Worm (Caenorhabditis elegans) whole organism, late embryonic: ENCODE measurements around the gene T25E4.2.

Experiments
- C08G9.2 ChIP-seq: sonication (generic microtip); optimal IDR thresholded peaks from 2 replicates; lab custom pipeline; 2016; ENCODE audit warnings: mild to moderate bottlenecking, missing genetic modification characterization, moderate library complexity, missing compliant biosample characterization
- F13H6.1 ChIP-seq: sonication (generic microtip); optimal IDR thresholded peaks from 2 replicates; lab custom pipeline; 2016; ENCODE audit warnings: missing genetic modification characterization, missing compliant biosample characterization
- K02D7.2 ChIP-seq: sonication (generic microtip); optimal IDR thresholded peaks from 2 replicates; lab custom pipeline; 2017; ENCODE audit warnings: mild to moderate bottlenecking, missing genetic modification characterization, missing compliant biosample characterization
- K09A11.1 ChIP-seq: sonication (generic microtip); optimal IDR thresholded peaks from 2 replicates; lab custom pipeline; 2017; ENCODE audit warnings: antibody characterized with exemption, mild to moderate bottlenecking, missing genetic modification characterization, missing compliant biosample characterization; ENCODE audit not compliant: insufficient read depth
- T23F11.4 ChIP-seq: fragments of 200-800 bp; sonication (Bioruptor generic); optimal IDR thresholded peaks from 2 replicates; lab custom pipeline; 2018; ENCODE audit warnings: mild to moderate bottlenecking, missing genetic modification characterization, missing compliant biosample characterization
- Y22D7AL.16 ChIP-seq: sonication (generic microtip); optimal IDR thresholded peaks from 2 replicates; lab custom pipeline; 2016; ENCODE audit warnings: missing genetic modification characterization, missing compliant biosample characterization
- ahr-1 ChIP-seq: sonication (generic microtip); optimal IDR thresholded peaks from 2 replicates; lab custom pipeline; 2016; ENCODE audit warnings: missing genetic modification characterization, missing compliant biosample characterization
- ceh-18 ChIP-seq: sonication (generic microtip); optimal IDR thresholded peaks from 2 replicates; lab custom pipeline; 2016; ENCODE audit warnings: missing genetic modification characterization, missing compliant biosample characterization
- ceh-2 ChIP-seq: sonication (generic microtip); optimal IDR thresholded peaks from 2 replicates; lab custom pipeline; 2016; ENCODE audit warnings: missing genotype, missing genetic modification characterization, missing compliant biosample characterization
- ceh-22 ChIP-seq: sonication (generic microtip); optimal IDR thresholded peaks from 2 replicates; lab custom pipeline; 2017; ENCODE audit warnings: missing biosample characterization, missing genetic modification characterization
- ceh-34 ChIP-seq: sonication (generic microtip); optimal IDR thresholded peaks from 2 replicates; lab custom pipeline; 2016; ENCODE audit warnings: mild to moderate bottlenecking, missing genetic modification characterization, missing compliant biosample characterization
- ceh-48 ChIP-seq: sonication (generic microtip); optimal IDR thresholded peaks from 2 replicates; lab custom pipeline; 2016; ENCODE audit warnings: missing genetic modification characterization, inconsistent platforms, missing compliant biosample characterization
- ceh-6 ChIP-seq: fragments of 200-800 bp; sonication (Bioruptor generic); optimal IDR thresholded peaks from 2 replicates; lab custom pipeline; 2018; ENCODE audit warnings: mild to moderate bottlenecking, missing genetic modification characterization, missing compliant biosample characterization
- che-1 ChIP-seq: sonication (generic microtip); optimal IDR thresholded peaks from 2 replicates; lab custom pipeline; 2016; ENCODE audit warnings: mild to moderate bottlenecking, missing genetic modification characterization, missing compliant biosample characterization
- dmd-4 ChIP-seq: sonication (generic microtip); optimal IDR thresholded peaks from 2 replicates; lab custom pipeline; 2016; ENCODE audit warnings: borderline replicate concordance, missing genetic modification characterization, missing compliant biosample characterization
- dve-1 ChIP-seq: sonication (generic microtip); optimal IDR thresholded peaks from 2 replicates; lab custom pipeline; 2017; ENCODE audit warnings: antibody characterized with exemption, mild to moderate bottlenecking, missing genetic modification characterization, missing compliant biosample characterization
- elt-2 ChIP-seq: sonication (generic microtip); optimal IDR thresholded peaks from 2 replicates; lab custom pipeline; 2016; ENCODE audit warnings: missing genetic modification reagents, missing genetic modification characterization, missing compliant biosample characterization
- fax-1 ChIP-seq: sonication (generic microtip); optimal IDR thresholded peaks from 2 replicates; lab custom pipeline; 2016; ENCODE audit warnings: missing genotype, missing genetic modification characterization, missing compliant biosample characterization
- fkh-6 ChIP-seq: sonication (generic microtip); optimal IDR thresholded peaks from 2 replicates; lab custom pipeline; 2016; ENCODE audit warnings: missing genetic modification characterization, missing compliant biosample characterization
- gmeb-2 ChIP-seq: sonication (generic microtip); optimal IDR thresholded peaks from 2 replicates; lab custom pipeline; 2016; ENCODE audit warnings: missing genetic modification characterization, inconsistent platforms, missing compliant biosample characterization
- hlh-15 ChIP-seq: sonication (generic microtip); optimal IDR thresholded peaks from 2 replicates; lab custom pipeline; 2016; ENCODE audit warnings: missing genetic modification characterization, missing compliant biosample characterization
- hlh-6 ChIP-seq: sonication (generic microtip); optimal IDR thresholded peaks from 2 replicates; lab custom pipeline; 2016; ENCODE audit warnings: missing genotype, missing genetic modification characterization, missing compliant biosample characterization
- hlh-8 ChIP-seq: sonication (generic microtip); optimal IDR thresholded peaks from 2 replicates; lab custom pipeline; 2016; ENCODE audit warnings: missing genotype, missing genetic modification characterization, missing compliant biosample characterization
- madf-2 ChIP-seq: sonication (generic microtip); optimal IDR thresholded peaks from 2 replicates; lab custom pipeline; 2017; ENCODE audit warnings: missing genetic modification characterization, missing compliant biosample characterization
- mec-3 ChIP-seq: sonication (generic microtip); optimal IDR thresholded peaks from 2 replicates; lab custom pipeline; 2016; ENCODE audit warnings: borderline replicate concordance, missing genetic modification characterization, missing compliant biosample characterization
- npax-4 ChIP-seq: sonication (generic microtip); optimal IDR thresholded peaks from 2 replicates; lab custom pipeline; 2016; ENCODE audit warnings: missing genetic modification characterization, missing compliant biosample characterization
- odd-2 ChIP-seq: sonication (generic microtip); optimal IDR thresholded peaks from 2 replicates; lab custom pipeline; 2017; ENCODE audit warnings: antibody characterized with exemption, mild to moderate bottlenecking, missing genetic modification characterization, missing compliant biosample characterization
- pax-1 ChIP-seq: fragments of 150-350 bp; optimal IDR thresholded peaks from 2 replicates; lab custom pipeline; 2014; ENCODE audit warnings: missing biosample characterization, missing genetic modification characterization
- pha-4 ChIP-seq: fragments of 150-350 bp; optimal IDR thresholded peaks from 2 replicates; lab custom pipeline; 2018; ENCODE audit warnings: missing biosample characterization, missing genetic modification reagents, missing genetic modification characterization
- ref-2 ChIP-seq: sonication (generic microtip); optimal IDR thresholded peaks from 2 replicates; lab custom pipeline; 2016; ENCODE audit warnings: missing genetic modification characterization, missing compliant biosample characterization
- sdc-2 ChIP-seq: sonication (generic microtip); optimal IDR thresholded peaks from 2 replicates; lab custom pipeline; 2016; ENCODE audit warnings: missing genotype, missing genetic modification characterization, missing compliant biosample characterization
- sox-2 ChIP-seq: fragments of 200-800 bp; sonication (Bioruptor generic); IDR thresholded peaks from 2 replicates; pipeline ENCODE4 v1.3.6; 2022; ENCODE audit warnings: missing genetic modification reagents, missing genetic modification characterization, missing compliant biosample characterization
- sox-4 ChIP-seq: sonication (generic microtip); optimal IDR thresholded peaks from 2 replicates; lab custom pipeline; 2017; ENCODE audit warnings: mild to moderate bottlenecking, missing genetic modification characterization, inconsistent platforms, missing compliant biosample characterization
- syd-9 ChIP-seq: sonication (generic microtip); optimal IDR thresholded peaks from 2 replicates; lab custom pipeline; 2016; ENCODE audit warnings: mild to moderate bottlenecking, missing genetic modification characterization, moderate library complexity, missing compliant biosample characterization
- unc-3 ChIP-seq, 2 experiments: fragments of 200-800 bp in 1 of 2; sonication (Bioruptor generic) in 1 of 2; sonication (generic microtip) in 1 of 2; conservative IDR thresholded peaks in 1 of 2; optimal IDR thresholded peaks in 1 of 2; 2 replicates each; pipeline versions ENCODE4 v1.3.6 to Lab custom; 2016 to 2022; ENCODE audit warnings: missing compliant biosample characterization in 2 of 2, missing genetic modification characterization in 2 of 2, missing genetic modification reagents in 1 of 2
- unc-42 ChIP-seq: sonication (generic microtip); optimal IDR thresholded peaks from 2 replicates; lab custom pipeline; 2016; ENCODE audit warnings: missing genotype, missing genetic modification characterization, missing compliant biosample characterization
- unc-55 ChIP-seq: sonication (generic microtip); optimal IDR thresholded peaks from 2 replicates; lab custom pipeline; 2017; ENCODE audit warnings: missing biosample characterization, missing genetic modification reagents, missing genetic modification characterization
- unc-86 ChIP-seq: sonication (generic microtip); optimal IDR thresholded peaks from 2 replicates; lab custom pipeline; 2016; ENCODE audit warnings: missing genetic modification characterization, missing compliant biosample characterization
- zip-5 ChIP-seq: sonication (generic microtip); optimal IDR thresholded peaks from 2 replicates; lab custom pipeline; 2016; ENCODE audit warnings: missing genetic modification characterization, missing compliant biosample characterization
- ztf-16 ChIP-seq: sonication (generic microtip); optimal IDR thresholded peaks from 2 replicates; lab custom pipeline; 2017; ENCODE audit warnings: missing genetic modification characterization, missing compliant biosample characterization

The T25E4.2 gene

DNA sequence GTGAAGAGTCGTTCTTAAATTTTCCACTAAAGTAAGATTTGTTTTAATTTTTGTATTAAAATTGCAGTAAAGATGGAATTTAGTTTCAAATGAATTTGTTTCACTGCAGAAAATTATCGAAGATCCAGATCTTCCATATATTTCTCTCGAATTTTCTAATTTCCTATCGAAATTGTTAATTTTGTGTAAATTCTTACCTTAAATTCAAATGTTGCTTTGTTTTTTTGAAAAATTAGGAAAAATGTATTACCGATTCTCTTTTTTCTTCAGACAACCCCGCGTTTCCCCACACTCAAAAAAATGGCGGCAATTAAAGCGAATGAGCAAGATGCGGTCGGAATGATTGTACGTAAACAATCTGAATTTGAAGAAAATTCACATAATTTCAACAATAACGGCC lies 32.5 kb downstream of the T25E4.2 start, which contains the start of gene C17C3.6:
C17C3.6 (plus strand) TSS at position 301 of the 400 bp plus-strand sequence.
- TF ChIP-seq hlh-6 (tag; lab: Kevin White, UChicago) = no peak

DNA sequence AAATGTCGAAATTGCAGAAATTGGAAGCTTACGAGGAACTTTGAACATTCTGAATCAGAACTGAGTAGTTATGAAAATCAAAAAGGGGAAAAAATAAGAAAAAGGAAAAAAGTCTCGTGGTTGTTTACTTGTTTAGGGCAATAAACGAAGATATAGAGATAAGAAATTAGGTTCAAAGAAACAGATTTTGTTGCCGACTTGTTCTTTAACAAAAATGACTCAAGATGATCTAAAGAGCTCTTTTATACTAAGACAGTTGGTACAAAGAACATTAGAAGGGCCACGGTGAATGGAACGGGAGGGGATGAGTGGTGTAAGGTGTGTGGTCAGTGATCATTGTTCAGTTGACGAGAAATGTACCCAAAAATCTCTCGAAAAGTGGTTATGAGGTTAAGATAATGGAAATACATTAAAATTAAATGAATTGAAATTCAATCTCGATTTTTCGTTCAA lies 34.7 kb downstream of the T25E4.2 start, which contains the start of gene acdh-2:
acdh-2 (minus strand) TSS at position 51 of the 453 bp plus-strand sequence.
- TF ChIP-seq syd-9 (tag; lab: Kevin White, UChicago) = no peak
- no peak for TF ChIP-seq che-1 (tag; lab: Kevin White, UChicago)
- no peak for TF ChIP-seq unc-86 (tag; lab: Kevin White, UChicago)
- TF ChIP-seq dmd-4 (tag; lab: Kevin White, UChicago) = no peak
- TF ChIP-seq fkh-6 (tag; lab: Kevin White, UChicago) = no peak
- TF ChIP-seq hlh-15 (tag; lab: Kevin White, UChicago) = no peak
- no peak for TF ChIP-seq fax-1 (tag; lab: Kevin White, UChicago)

DNA sequence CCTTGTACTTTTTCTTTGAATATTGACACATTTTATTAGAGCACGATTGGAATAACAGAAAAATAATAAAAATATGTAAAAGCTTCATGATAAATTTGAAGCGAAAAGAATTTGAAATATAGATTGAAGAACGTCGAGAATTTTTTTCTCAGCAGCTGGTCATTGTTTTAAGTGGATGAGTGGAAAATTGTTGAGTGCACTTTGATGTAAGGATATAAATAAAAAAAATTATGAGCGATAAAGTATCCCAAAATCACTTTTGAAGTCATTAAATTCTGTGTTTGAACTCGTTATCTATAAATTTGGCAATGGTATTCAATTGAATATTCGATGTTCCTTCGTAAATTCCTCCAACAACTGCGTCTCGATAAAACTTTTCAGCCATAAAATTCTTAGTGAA lies 37.4 kb downstream of the T25E4.2 start, which contains the start of gene ins-13:
ins-13 (minus strand) TSS at position 101 of the 400 bp plus-strand sequence.
- TF ChIP-seq ceh-48 (tag; lab: Kevin White, UChicago) (no peak), ztf-16 (tag; lab: Kevin White, UChicago) (no peak), ahr-1 (tag; lab: Kevin White, UChicago) (no peak), elt-2 (tag; lab: Kevin White, UChicago) (no peak), dve-1 (tag; lab: Kevin White, UChicago) (no peak), Y22D7AL.16 (tag; lab: Kevin White, UChicago) (no peak), madf-2 (no peak), sox-4 (tag; lab: Kevin White, UChicago) (no peak), hlh-8 (no peak), unc-86 (tag; lab: Kevin White, UChicago) (no peak), pha-4 (tag; lab: Kevin White, UChicago) (no peak), ceh-6 (GFP tag; lab: Kevin White, UChicago) (no peak), gmeb-2 (no peak), unc-42 (no peak), T23F11.4 (GFP tag; lab: Kevin White, UChicago) (no peak), ref-2 (tag; lab: Kevin White, UChicago) (no peak)

DNA sequence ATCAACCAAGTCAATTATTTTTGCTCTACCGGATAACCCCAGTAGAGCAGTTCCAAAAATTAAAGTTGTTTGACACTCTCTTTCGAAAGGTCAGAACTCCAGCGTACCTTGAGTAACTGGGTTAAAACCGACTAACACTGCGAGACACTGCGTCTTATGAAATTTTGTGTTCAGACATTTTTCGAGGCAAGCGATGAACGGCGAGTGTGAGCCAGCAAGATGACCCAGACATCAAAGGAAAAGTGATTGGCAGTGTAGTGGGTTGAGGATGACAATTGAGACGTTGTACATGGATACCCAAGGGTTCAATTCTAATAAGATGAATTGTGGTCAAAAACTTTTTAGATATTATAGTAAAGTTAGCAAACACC lies 38.1 kb downstream of the T25E4.2 start:
- TF ChIP-seq elt-2 (tag; lab: Kevin White, UChicago) (no peak), F13H6.1 (tag; lab: Kevin White, UChicago) (no peak), C08G9.2 (tag; lab: Kevin White, UChicago) (no peak), ahr-1 (tag; lab: Kevin White, UChicago) (no peak), K09A11.1 (tag; lab: Kevin White, UChicago) (no peak), sox-4 (tag; lab: Kevin White, UChicago) (no peak), fkh-6 (tag; lab: Kevin White, UChicago) (no peak), madf-2 (no peak), hlh-15 (tag; lab: Kevin White, UChicago) (no peak), hlh-8 (no peak), odd-2 (no peak), gmeb-2 (no peak)

DNA sequence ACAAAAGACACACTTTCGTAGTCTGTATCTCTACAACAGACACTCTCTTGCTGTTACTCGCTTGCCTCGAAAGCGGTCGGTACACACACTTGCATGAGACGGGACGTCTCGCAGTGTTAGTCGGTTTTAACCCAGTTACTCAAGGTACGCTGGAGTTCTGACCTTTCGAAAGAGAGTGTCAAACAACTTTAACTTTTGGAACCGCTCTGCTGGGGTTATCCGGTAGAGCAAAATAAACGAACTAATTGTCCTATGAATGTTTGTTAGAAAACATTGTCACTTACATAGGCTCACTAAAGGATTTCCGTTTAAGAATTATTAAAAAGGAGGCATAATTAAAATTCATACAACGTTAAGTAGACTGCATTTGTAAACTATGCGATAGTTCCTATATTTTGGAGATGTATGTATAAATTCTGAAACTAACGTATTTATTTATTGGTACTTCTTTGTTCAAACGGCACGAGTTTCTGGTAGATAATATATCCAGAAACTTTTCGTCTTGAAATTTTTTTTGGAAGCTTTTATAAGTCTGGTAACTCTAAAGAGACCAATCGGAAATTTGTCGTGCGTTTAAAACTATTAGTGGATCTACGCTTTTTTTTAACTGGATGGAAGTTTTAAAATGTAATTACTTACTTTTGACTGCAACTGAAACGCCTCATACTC lies 38.6 kb downstream of the T25E4.2 start:
- TF ChIP-seq npax-4 (tag; lab: Kevin White, UChicago) = peak; percentile 49
- peak; percentile 91 for TF ChIP-seq ceh-34 (tag; lab: Kevin White, UChicago)
- peak; percentile 39 for TF ChIP-seq hlh-15 (tag; lab: Kevin White, UChicago)
- TF ChIP-seq unc-55 (GFP tag; lab: Kevin White, UChicago) = peak; percentile 48
- peak; percentile 31 for TF ChIP-seq zip-5 (tag; lab: Kevin White, UChicago)
- TF ChIP-seq mec-3 (tag; lab: Kevin White, UChicago) = no peak
- peak; percentile 3 for TF ChIP-seq ahr-1 (tag; lab: Kevin White, UChicago)
- peak; percentile 18 for TF ChIP-seq ceh-22 (tag; lab: Kevin White, UChicago)
- peak; percentile 49 for TF ChIP-seq C08G9.2 (tag; lab: Kevin White, UChicago)
- TF ChIP-seq syd-9 (tag; lab: Kevin White, UChicago) = peak; percentile 65
- TF ChIP-seq ceh-48 (tag; lab: Kevin White, UChicago) = peak; percentile 18
- peak; percentile 57 for TF ChIP-seq sox-2 (GFP tag; lab: Robert Waterston, UW)
- TF ChIP-seq unc-3 (GFP tag; conservative IDR thresholded peaks at IDR 0.05; lab: Robert Waterston, UW) = peak; percentile 59
- TF ChIP-seq unc-3 (tag; optimal IDR thresholded peaks at IDR 0.05; lab: Kevin White, UChicago) = peak; percentile 55
- TF ChIP-seq elt-2 (tag; lab: Kevin White, UChicago) = peak; percentile 97
- peak; percentile 36 for TF ChIP-seq sdc-2 (tag; lab: Kevin White, UChicago)
- peak; percentile 56 for TF ChIP-seq gmeb-2
- TF ChIP-seq hlh-6 (tag; lab: Kevin White, UChicago) = peak; percentile 48
- TF ChIP-seq ceh-2 (tag; lab: Kevin White, UChicago) = peak; percentile 70
- TF ChIP-seq hlh-8 = peak; percentile 72
- TF ChIP-seq fax-1 (tag; lab: Kevin White, UChicago) = peak; percentile 68
- peak; percentile 59 for TF ChIP-seq pax-1 (tag; lab: Kevin White, UChicago)
- peak; percentile 71 for TF ChIP-seq K02D7.2 (tag; lab: Kevin White, UChicago)
- TF ChIP-seq sox-4 (tag; lab: Kevin White, UChicago) = peak; percentile 68
- peak; percentile 95 for TF ChIP-seq ceh-18 (tag; lab: Kevin White, UChicago)
